Worm (Caenorhabditis elegans) whole organism, L4 larva: ENCODE data around the gene crm-1.

Experiments
- F10B5.3 ChIP-seq: sonication (generic microtip); optimal IDR thresholded peaks from 2 replicates; lab custom pipeline; 2016; ENCODE audit warnings: mild to moderate bottlenecking, missing genetic modification characterization, missing compliant biosample characterization
- F26F4.8 ChIP-seq: fragments of 200-800 bp; sonication (Bioruptor generic); conservative IDR thresholded peaks from 2 replicates; pipeline ENCODE4 v1.3.6; 2022; ENCODE audit warnings: missing genetic modification characterization, missing compliant biosample characterization
- F37D6.2 ChIP-seq: sonication (generic microtip); optimal IDR thresholded peaks from 2 replicates; lab custom pipeline; 2016; ENCODE audit warnings: mild to moderate bottlenecking, missing genetic modification characterization, missing compliant biosample characterization
- R02D3.7 ChIP-seq: fragments of 150-350 bp; sonication (generic microtip); optimal IDR thresholded peaks from 3 replicates; lab custom pipeline; 2014; ENCODE audit warnings: missing biosample characterization, missing genetic modification characterization
- T26A8.4 ChIP-seq: fragments of 200-800 bp; sonication (Bioruptor generic); IDR thresholded peaks from 2 replicates; pipeline ENCODE4 v1.3.6; 2022; ENCODE audit warnings: missing genetic modification characterization, missing compliant biosample characterization
- Y105C5A.15 ChIP-seq: fragments of 200-800 bp; sonication (Bioruptor generic); IDR thresholded peaks from 2 replicates; pipeline ENCODE4 v1.3.6; 2022; ENCODE audit warnings: missing genetic modification characterization, missing compliant biosample characterization
- Y48G9A.11 ChIP-seq: fragments of 200-800 bp; sonication (Bioruptor generic); IDR thresholded peaks from 2 replicates; pipeline ENCODE4 v1.3.6; 2022; ENCODE audit warnings: missing genetic modification reagents, missing genetic modification characterization, missing compliant biosample characterization
- ZK337.2 ChIP-seq: fragments of 200-800 bp; sonication (Bioruptor generic); IDR thresholded peaks from 2 replicates; pipeline ENCODE4 v1.3.6; 2022; ENCODE audit warnings: missing genetic modification reagents, missing genetic modification characterization, missing compliant biosample characterization
- aly-2 ChIP-seq: sonication (generic microtip); optimal IDR thresholded peaks from 2 replicates; lab custom pipeline; 2018; ENCODE audit warnings: missing biosample characterization, missing genetic modification characterization
- ceh-20 ChIP-seq: fragments of 200-800 bp; sonication (Bioruptor generic); IDR thresholded peaks from 2 replicates; pipeline ENCODE4 v1.3.6; 2022; ENCODE audit warnings: missing genetic modification reagents, missing genetic modification characterization, missing compliant biosample characterization
- ceh-62 ChIP-seq: sonication (generic microtip); optimal IDR thresholded peaks from 2 replicates; lab custom pipeline; 2017; ENCODE audit warnings: missing biosample characterization, missing genetic modification characterization
- ces-1 ChIP-seq: fragments of 150-350 bp; sonication (generic microtip); optimal IDR thresholded peaks from 4 replicates; lab custom pipeline; 2014; ENCODE audit warnings: missing biosample characterization, missing genetic modification reagents, missing genetic modification characterization
- daf-8 ChIP-seq: fragments of 200-800 bp; sonication (Bioruptor generic); IDR thresholded peaks from 2 replicates; pipeline ENCODE4 v1.3.6; 2022; ENCODE audit warnings: missing genetic modification characterization, missing compliant biosample characterization
- dmd-6 ChIP-seq: fragments of 200-800 bp; sonication (Bioruptor generic); IDR thresholded peaks from 2 replicates; pipeline ENCODE4 v1.3.6; 2022; ENCODE audit warnings: missing genetic modification reagents, missing genetic modification characterization, missing compliant biosample characterization
- dmd-9 ChIP-seq: fragments of 200-800 bp; sonication (Bioruptor generic); IDR thresholded peaks from 2 replicates; pipeline ENCODE4 v1.3.6; 2022; ENCODE audit warnings: missing genetic modification reagents, missing genetic modification characterization, missing compliant biosample characterization
- duxl-1 ChIP-seq: sonication (generic microtip); optimal IDR thresholded peaks from 2 replicates; lab custom pipeline; 2016; ENCODE audit warnings: mild to moderate bottlenecking, missing genetic modification characterization, moderate library complexity, missing compliant biosample characterization; ENCODE audit not compliant: poor library complexity
- dve-1 ChIP-seq: sonication (generic microtip); optimal IDR thresholded peaks from 2 replicates; lab custom pipeline; 2017; ENCODE audit warnings: antibody characterized with exemption, mild to moderate bottlenecking, missing genetic modification characterization, missing compliant biosample characterization; ENCODE audit not compliant: insufficient read depth
- hif-1 ChIP-seq, 2 experiments: sonication (generic microtip); optimal IDR thresholded peaks; 2 replicates each; lab custom pipeline; 2016 to 2017; ENCODE audit warnings: missing compliant biosample characterization in 2 of 2, missing genetic modification characterization in 2 of 2, missing genetic modification reagents in 2 of 2, missing genotype in 2 of 2, mild to moderate bottlenecking in 1 of 2
- hlh-11 ChIP-seq: fragments of 200-800 bp; sonication (Bioruptor generic); optimal IDR thresholded peaks from 2 replicates; lab custom pipeline; 2018; ENCODE audit warnings: mild to moderate bottlenecking, missing genetic modification characterization, missing compliant biosample characterization
- lim-7 ChIP-seq: fragments of 200-800 bp; sonication (Bioruptor generic); IDR thresholded peaks from 2 replicates; pipeline ENCODE4 v1.3.6; 2022; ENCODE audit warnings: missing genetic modification characterization, missing compliant biosample characterization
- madf-9 ChIP-seq: fragments of 200-800 bp; sonication (Bioruptor generic); conservative IDR thresholded peaks from 2 replicates; pipeline ENCODE4 v1.3.6; 2022; ENCODE audit warnings: missing genetic modification reagents, missing genetic modification characterization, missing compliant biosample characterization
- mes-2 ChIP-seq: sonication (generic microtip); optimal IDR thresholded peaks from 2 replicates; lab custom pipeline; 2016; ENCODE audit warnings: missing genotype, mild to moderate bottlenecking, missing genetic modification characterization, missing compliant biosample characterization; ENCODE audit not compliant: poor library complexity, severe bottlenecking
- nhr-11 ChIP-seq: fragments of 150-350 bp; optimal IDR thresholded peaks from 2 replicates; lab custom pipeline; 2014; ENCODE audit warnings: missing biosample characterization, missing genetic modification characterization
- nhr-237 ChIP-seq: sonication (generic microtip); optimal IDR thresholded peaks from 2 replicates; lab custom pipeline; 2017; ENCODE audit warnings: missing biosample characterization, missing genetic modification characterization
- nhr-25 ChIP-seq: sonication (generic microtip); optimal IDR thresholded peaks from 2 replicates; lab custom pipeline; 2017; ENCODE audit warnings: missing genetic modification characterization, mild to moderate bottlenecking, missing compliant biosample characterization, antibody characterized with exemption, moderate library complexity, borderline replicate concordance; ENCODE audit not compliant: insufficient read depth
- nhr-28 ChIP-seq: fragments of 150-350 bp; optimal IDR thresholded peaks from 2 replicates; lab custom pipeline; 2014; ENCODE audit warnings: missing biosample characterization, missing genetic modification characterization
- nhr-48 ChIP-seq: sonication (generic microtip); optimal IDR thresholded peaks from 2 replicates; lab custom pipeline; 2016; ENCODE audit warnings: mild to moderate bottlenecking, missing genetic modification characterization, missing compliant biosample characterization
- nhr-76 ChIP-seq: fragments of 150-350 bp; optimal IDR thresholded peaks from 2 replicates; lab custom pipeline; 2014; ENCODE audit warnings: missing biosample characterization, missing genetic modification characterization
- pha-4 ChIP-seq, 2 experiments: fragments of 150-350 bp in 1 of 2; fragments of 200-800 bp in 1 of 2; sonication (Bioruptor generic) in 1 of 2; IDR thresholded peaks in 1 of 2; optimal IDR thresholded peaks in 1 of 2; 2 replicates each; pipeline versions ENCODE4 v1.3.6 to Lab custom; 2014 to 2022; ENCODE audit warnings: missing genetic modification characterization in 2 of 2, missing genetic modification reagents in 2 of 2, missing biosample characterization in 1 of 2, missing compliant biosample characterization in 1 of 2
- pqm-1 ChIP-seq: sonication (generic microtip); optimal IDR thresholded peaks from 2 replicates; lab custom pipeline; 2017; ENCODE audit warnings: missing biosample characterization, missing genetic modification characterization
- rbr-2 ChIP-seq: sonication (generic microtip); optimal IDR thresholded peaks from 2 replicates; lab custom pipeline; 2016; ENCODE audit warnings: missing genotype, missing genetic modification characterization, missing compliant biosample characterization
- saeg-2 ChIP-seq: fragments of 200-800 bp; sonication (Bioruptor generic); IDR thresholded peaks from 2 replicates; pipeline ENCODE4 v1.3.6; 2022; ENCODE audit warnings: missing genetic modification reagents, missing genetic modification characterization, missing compliant biosample characterization
- sdz-12 ChIP-seq: fragments of 200-800 bp; sonication (Bioruptor generic); optimal IDR thresholded peaks from 2 replicates; lab custom pipeline; 2018; ENCODE audit warnings: mild to moderate bottlenecking, missing genetic modification characterization, missing compliant biosample characterization
- set-16 ChIP-seq: fragments of 200-800 bp; sonication (Bioruptor generic); IDR thresholded peaks from 2 replicates; pipeline ENCODE4 v1.3.6; 2022; ENCODE audit warnings: missing genetic modification reagents, missing genetic modification characterization, missing compliant biosample characterization
- skn-1 ChIP-seq: fragments of 150-350 bp; optimal IDR thresholded peaks from 2 replicates; lab custom pipeline; 2014; ENCODE audit warnings: missing biosample characterization, missing genetic modification characterization
- snpc-1.2 ChIP-seq: fragments of 200-800 bp; sonication (Bioruptor generic); IDR thresholded peaks from 2 replicates; pipeline ENCODE4 v1.3.6; 2022; ENCODE audit warnings: missing genetic modification reagents, missing genetic modification characterization, missing compliant biosample characterization
- spr-1 ChIP-seq: sonication (generic microtip); optimal IDR thresholded peaks from 2 replicates; lab custom pipeline; 2016; ENCODE audit warnings: mild to moderate bottlenecking, missing genetic modification characterization, missing compliant biosample characterization
- tra-1 ChIP-seq: fragments of 200-800 bp; sonication (Bioruptor generic); IDR thresholded peaks from 2 replicates; pipeline ENCODE4 v1.3.6; 2022; ENCODE audit warnings: missing genetic modification reagents, missing genetic modification characterization, missing compliant biosample characterization
- unc-62 ChIP-seq, 3 experiments: fragments of 150-350 bp in 1 of 3; sonication (generic microtip); optimal IDR thresholded peaks in 2 of 3; peaks in 1 of 3; 1 replicate in 1 of 3; 2 replicates in 2 of 3; lab custom pipeline; 2014 to 2017; ENCODE audit warnings: missing biosample characterization in 3 of 3, missing genetic modification characterization in 3 of 3, missing genetic modification reagents in 3 of 3, missing genotype in 1 of 3
- zip-11 ChIP-seq: fragments of 200-800 bp; sonication (Bioruptor generic); IDR thresholded peaks from 2 replicates; pipeline ENCODE4 v1.3.6; 2022; ENCODE audit warnings: missing genetic modification characterization, missing compliant biosample characterization
- ztf-7 ChIP-seq: fragments of 150-350 bp; optimal IDR thresholded peaks from 2 replicates; lab custom pipeline; 2014; ENCODE audit warnings: missing biosample characterization, missing genetic modification characterization

Gene crm-1

DNA sequence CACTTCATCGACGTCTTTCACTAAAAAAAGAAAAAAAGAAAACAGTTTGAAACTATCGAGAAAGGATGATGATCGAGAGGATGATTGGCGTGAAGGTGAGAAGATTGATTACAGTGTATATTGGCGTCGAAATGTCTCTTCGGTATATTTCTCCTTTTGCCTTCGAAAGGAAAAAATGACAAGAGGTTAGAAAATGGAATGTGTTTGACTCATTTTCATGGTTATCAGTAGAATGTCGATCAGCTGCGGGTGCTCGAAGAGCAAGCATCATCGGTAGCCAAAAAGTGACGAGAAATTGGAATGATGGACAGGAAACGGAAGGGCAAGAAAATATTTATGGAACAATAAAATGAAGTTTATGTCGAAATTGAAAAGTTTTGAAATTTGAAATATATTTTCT, 1.9 kb upstream of the crm-1 start:
- TF ChIP-seq nhr-28 (tag; lab: Kevin White, UChicago) (peak; percentile 47), nhr-48 (tag; lab: Kevin White, UChicago) (peak; percentile 74), dmd-6 (GFP tag; lab: Robert Waterston, UW) (peak; percentile 98), ceh-20 (GFP tag; lab: Robert Waterston, UW) (0 out of 2 replicates have a peak, but pooled peaks have one; percentile 21), F26F4.8 (no peak), madf-9 (GFP tag; lab: Robert Waterston, UW) (no peak), ZK337.2 (GFP tag; lab: Robert Waterston, UW) (no peak), hlh-11 (peak; percentile 63), dmd-9 (GFP tag; lab: Robert Waterston, UW) (no peak), pqm-1 (peak; percentile 20), dve-1 (tag; lab: Kevin White, UChicago) (peak; percentile 43), tra-1 (peak; percentile 58; the same call in 1 of the 2 replicates), daf-8 (GFP tag; lab: Robert Waterston, UW) (no peak)
- TF ChIP-seq, all 104 proteins: peak for 8

DNA sequence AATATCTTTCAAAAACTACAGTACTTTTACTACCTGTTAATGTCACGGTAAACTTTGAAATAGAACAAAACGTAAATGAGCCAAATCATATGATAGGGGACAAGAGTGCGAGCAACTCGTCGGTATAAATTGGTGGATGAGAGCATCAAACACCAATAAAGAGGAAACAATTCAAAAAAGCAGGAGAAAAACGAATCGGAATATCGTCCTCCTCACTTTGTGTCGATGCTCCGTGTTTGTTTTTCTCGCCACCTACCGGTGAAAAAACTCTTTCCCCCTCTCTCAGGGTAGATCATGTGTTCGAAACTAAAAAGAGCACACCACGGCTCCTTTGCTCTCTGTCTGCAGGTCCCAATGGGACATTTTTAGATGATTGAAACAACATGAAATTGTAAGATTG, 3.8 kb downstream of the crm-1 start:
- no peak for TF ChIP-seq pha-4 (GFP tag; IDR thresholded peaks at IDR 0.05; lab: Robert Waterston, UW)
- peak; percentile 63 for TF ChIP-seq pha-4 (tag; optimal IDR thresholded peaks at IDR 0.05; lab: Kevin White, UChicago)
- TF ChIP-seq ceh-62 (tag; lab: Kevin White, UChicago), result no peak
- TF ChIP-seq ceh-20 (GFP tag; lab: Robert Waterston, UW), result 0 out of 2 replicates have a peak, but pooled peaks have one; percentile 34
- TF ChIP-seq rbr-2 (tag; lab: Kevin White, UChicago), result no peak
- no peak for TF ChIP-seq nhr-48 (tag; lab: Kevin White, UChicago)
- TF ChIP-seq lim-7 (GFP tag; lab: Robert Waterston, UW), result no peak
- TF ChIP-seq F10B5.3 (tag; lab: Kevin White, UChicago), result no peak

DNA sequence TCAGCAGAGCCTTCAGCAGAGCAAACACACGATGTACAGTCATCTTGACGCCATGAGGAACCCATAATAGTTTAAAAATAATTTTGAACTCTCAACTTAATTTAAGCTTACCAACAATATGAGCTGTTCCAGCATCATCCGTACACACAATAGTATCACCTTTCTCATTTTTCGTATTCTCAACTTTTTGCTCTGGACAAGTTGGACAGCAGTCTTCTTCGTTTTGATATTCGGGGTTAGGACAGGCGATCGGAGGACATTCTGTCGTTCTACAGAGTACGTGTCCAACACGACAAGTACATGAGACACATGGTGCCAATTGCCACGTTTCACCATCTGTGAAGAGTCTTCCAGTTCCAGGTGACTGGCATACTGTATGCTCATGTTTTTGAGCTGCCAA, 8.4 kb downstream of the crm-1 start:
- no peak for TF ChIP-seq spr-1 (tag; lab: Kevin White, UChicago)
- peak in 1 of 2 experiments; percentile 97 for TF ChIP-seq unc-62 (GFP tag; optimal IDR thresholded peaks at IDR 0.05 in 1 of 2; lab: Kevin White, UChicago)
- no peak for TF ChIP-seq unc-62 (tag; optimal IDR thresholded peaks at IDR 0.05; lab: Kevin White, UChicago)
- no peak for TF ChIP-seq duxl-1 (tag; lab: Kevin White, UChicago)
- TF ChIP-seq madf-9 (GFP tag; lab: Robert Waterston, UW), result no peak
- TF ChIP-seq Y48G9A.11 (GFP tag; lab: Robert Waterston, UW), result no peak

DNA sequence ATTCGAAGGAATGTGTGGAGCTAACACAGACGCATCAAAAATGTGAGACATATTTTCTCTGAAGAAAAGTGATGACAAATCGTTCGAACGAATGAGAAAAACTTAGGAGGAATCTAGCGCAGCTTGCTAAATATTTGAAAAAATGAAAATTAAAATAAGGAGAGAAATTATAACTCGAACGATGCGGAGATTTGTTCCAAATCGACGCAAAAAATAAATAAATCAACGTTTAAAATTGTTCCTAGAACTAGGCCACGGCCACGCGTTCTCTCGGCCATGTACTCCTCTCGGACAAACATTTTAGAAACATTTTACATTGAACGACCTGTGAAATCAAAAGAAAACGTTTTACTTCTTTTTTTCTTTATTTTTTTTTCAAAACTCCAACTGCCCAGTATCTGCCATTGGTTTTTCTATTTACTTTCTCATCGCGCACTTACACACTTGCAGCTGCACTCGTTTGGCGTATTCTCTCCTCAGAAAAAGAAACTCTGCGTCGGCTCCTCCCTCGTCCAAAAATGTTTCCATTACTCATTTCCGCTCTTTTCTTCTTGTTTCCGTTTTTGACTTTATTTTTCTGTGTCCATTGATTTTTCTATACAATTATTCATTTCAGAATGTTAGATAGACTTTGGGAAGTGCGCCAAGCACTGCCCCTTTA, 11.7 kb downstream of the crm-1 start, which contains the start of the genes gna-1 and B0024.13:
TSS of gene gna-1 (minus strand) at position 51 of the 661 bp plus-strand sequence.
TSS of gene B0024.13 (plus strand) at position 611 of the 661 bp plus-strand sequence.
- TF ChIP-seq F37D6.2, result no peak
- TF ChIP-seq duxl-1 (tag; lab: Kevin White, UChicago), result peak; percentile 35
- no peak for TF ChIP-seq skn-1 (tag; lab: Kevin White, UChicago)
- no peak for TF ChIP-seq T26A8.4 (GFP tag; lab: Robert Waterston, UW)
- TF ChIP-seq Y105C5A.15 (GFP tag; lab: Robert Waterston, UW), result no peak
- TF ChIP-seq ceh-62 (tag; lab: Kevin White, UChicago), result no peak
- no peak for TF ChIP-seq zip-11 (GFP tag; lab: Robert Waterston, UW)
- TF ChIP-seq nhr-48 (tag; lab: Kevin White, UChicago), result no peak
- TF ChIP-seq ztf-7 (tag; lab: Kevin White, UChicago), result no peak
- peak in 1 of 2 experiments; percentile 83 for TF ChIP-seq hif-1 (tag; optimal IDR thresholded peaks at IDR 0.05; lab: Kevin White, UChicago)
- TF ChIP-seq nhr-11, result no peak
- TF ChIP-seq nhr-25 (tag; lab: Kevin White, UChicago), result no peak
- TF ChIP-seq aly-2 (tag; lab: Kevin White, UChicago), result no peak
- no peak for TF ChIP-seq R02D3.7
- TF ChIP-seq snpc-1.2 (GFP tag; lab: Robert Waterston, UW), result no peak
- peak; percentile 98 for TF ChIP-seq mes-2 (tag; lab: Kevin White, UChicago)
- no peak for TF ChIP-seq set-16 (GFP tag; lab: Robert Waterston, UW)
- no peak for TF ChIP-seq nhr-237 (tag; lab: Kevin White, UChicago)
- TF ChIP-seq sdz-12 (GFP tag; lab: Kevin White, UChicago), result no peak
- peak; percentile 18; the same call in 1 of the 2 replicates for TF ChIP-seq ZK337.2 (GFP tag; lab: Robert Waterston, UW)
- peak; percentile 36 for TF ChIP-seq rbr-2 (tag; lab: Kevin White, UChicago)
- no peak for TF ChIP-seq saeg-2 (GFP tag; lab: Robert Waterston, UW)
- no peak for TF ChIP-seq nhr-76 (tag; lab: Kevin White, UChicago)
- no peak for TF ChIP-seq pha-4 (GFP tag; IDR thresholded peaks at IDR 0.05; lab: Robert Waterston, UW)
- TF ChIP-seq pha-4 (tag; optimal IDR thresholded peaks at IDR 0.05; lab: Kevin White, UChicago), result peak; percentile 21
- TF ChIP-seq ces-1, result no peak
